Worm (Caenorhabditis elegans): Measurements from ENCODE around the gene rrf-3.

ce11 chrII:8136818-8137217 is 25.4 kb upstream of the rrf-3 start, which contains the start of gene ctns-1:
- TF ChIP-seq pha-4 (tag; optimal IDR thresholded peaks at IDR 0.05) (no peak), rnt-1 (tag; optimal IDR thresholded peaks at IDR 0.05) (no peak), F13H6.1 (tag; optimal IDR thresholded peaks at IDR 0.05) (no peak), ama-1 (optimal IDR thresholded peaks at IDR 0.05) (no peak), odd-2 (tag; optimal IDR thresholded peaks at IDR 0.05) (no peak), unc-86 (tag; optimal IDR thresholded peaks at IDR 0.05) (no peak), elt-2 (tag; optimal IDR thresholded peaks at IDR 0.05) (no peak), tbx-2 (tag; optimal IDR thresholded peaks at IDR 0.05) (no peak), unc-3 (GFP tag; conservative IDR thresholded peaks at IDR 0.05) (no peak), unc-3 (tag; optimal IDR thresholded peaks at IDR 0.05) (no peak), pax-1 (tag; optimal IDR thresholded peaks at IDR 0.05) (no peak)

All from whole organism, late embryonic.